Worm (Caenorhabditis elegans) whole organism, midembryonic: ENCODE results near the gene gtf-2H1.

Source experiments
- T22C8.4 ChIP-seq: fragments of 200-800 bp; sonication (Bioruptor generic); IDR thresholded peaks from 2 replicates; pipeline ENCODE4 v1.3.6; 2022; ENCODE audit warnings: missing genetic modification characterization, missing compliant biosample characterization
- flt-1 ChIP-seq: fragments of 200-800 bp; sonication (Bioruptor generic); IDR thresholded peaks from 2 replicates; pipeline ENCODE4 v1.3.6; 2022; ENCODE audit warnings: missing genetic modification characterization, missing compliant biosample characterization
- klf-2 ChIP-seq: fragments of 200-800 bp; sonication (Bioruptor generic); conservative IDR thresholded peaks from 2 replicates; pipeline ENCODE4 v1.3.6; 2022; ENCODE audit warnings: missing genetic modification reagents, missing genetic modification characterization, missing compliant biosample characterization
- ref-1 ChIP-seq: fragments of 200-800 bp; sonication (Bioruptor generic); conservative IDR thresholded peaks from 2 replicates; pipeline ENCODE4 v1.3.6; 2022; ENCODE audit warnings: missing genetic modification reagents, missing genetic modification characterization, missing compliant biosample characterization
- ztf-23 ChIP-seq: fragments of 200-800 bp; sonication (Bioruptor generic); IDR thresholded peaks from 2 replicates; pipeline ENCODE4 v1.3.6; 2022; ENCODE audit warnings: missing genetic modification reagents, missing genetic modification characterization, missing compliant biosample characterization

DNA sequence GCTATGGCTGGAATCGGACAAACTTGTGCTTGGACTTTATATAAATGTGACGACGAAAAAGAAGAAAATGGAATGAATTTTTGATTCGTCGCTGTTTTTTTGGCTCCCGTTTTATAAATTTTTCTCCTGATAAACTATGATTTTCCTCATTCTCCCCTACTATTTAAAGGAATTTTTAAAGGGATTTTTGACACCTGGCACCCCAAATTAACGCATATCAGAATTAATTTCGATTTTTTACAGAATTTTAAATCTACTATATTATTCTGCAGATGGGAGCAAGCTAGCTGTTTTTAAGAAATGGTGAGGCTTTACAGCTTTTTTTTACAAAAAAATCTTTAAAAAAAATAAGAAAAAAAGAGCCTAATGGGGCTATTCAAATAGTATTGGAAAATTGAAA, 26.6 kb downstream of the gtf-2H1 start, which contains the start of gene coa-1:
- TF ChIP-seq klf-2 (GFP tag; lab: Robert Waterston, UW) (no peak), flt-1 (no peak), ztf-23 (GFP tag; lab: Robert Waterston, UW) (no peak), T22C8.4 (GFP tag; lab: Robert Waterston, UW) (no peak), ref-1 (GFP tag; lab: Robert Waterston, UW) (no peak)
